Fruit fly (Drosophila melanogaster) whole organism, embryonic: ENCODE data around the gene Rtnl1.

Source experiments
- BEAF-32 ChIP-seq: fragments of 200-800 bp; sonication (Bioruptor generic); optimal IDR thresholded peaks from 3 replicates; lab custom pipeline; 2017; ENCODE audit warnings: missing biosample characterization, missing genetic modification characterization, mild to moderate bottlenecking, moderate library complexity, missing genetic modification reagents
- CG10147 ChIP-seq: fragments of 200-800 bp; sonication (Bioruptor generic); optimal IDR thresholded peaks from 2 replicates; lab custom pipeline; 2019; ENCODE audit warnings: missing biosample characterization, mild to moderate bottlenecking, missing genetic modification characterization, moderate library complexity
- CG10267 ChIP-seq: fragments of 200-800 bp; sonication (Bioruptor generic); optimal IDR thresholded peaks from 2 replicates; lab custom pipeline; 2018; ENCODE audit warnings: missing biosample characterization, mild to moderate bottlenecking, missing genetic modification characterization, moderate library complexity
- CG10274 ChIP-seq: fragments of 200-800 bp; sonication (Bioruptor generic); optimal IDR thresholded peaks from 3 replicates; lab custom pipeline; 2017; ENCODE audit warnings: missing biosample characterization, mild to moderate bottlenecking, missing genetic modification characterization
- CG11093 ChIP-seq: fragments of 200-800 bp; sonication (Bioruptor generic); IDR thresholded peaks from 3 replicates; pipeline ENCODE4 v1.3.6; 2022; ENCODE audit warnings: missing biosample characterization, missing genetic modification characterization
- CG13424 ChIP-seq: fragments of 200-800 bp; sonication (Bioruptor generic); optimal IDR thresholded peaks from 2 replicates; lab custom pipeline; 2019; ENCODE audit warnings: missing biosample characterization, mild to moderate bottlenecking, missing genetic modification characterization, moderate library complexity
- CG14965 ChIP-seq: fragments of 200-800 bp; sonication (Bioruptor generic); optimal IDR thresholded peaks from 2 replicates; lab custom pipeline; 2016; ENCODE audit warnings: missing biosample characterization, missing genetic modification characterization, borderline replicate concordance
- CG15514 ChIP-seq: fragments of 200-800 bp; sonication (Bioruptor generic); optimal IDR thresholded peaks from 3 replicates; lab custom pipeline; 2017; ENCODE audit warnings: missing biosample characterization, missing genetic modification characterization, mild to moderate bottlenecking, moderate library complexity, missing genetic modification reagents
- CG2889 ChIP-seq: fragments of 200-800 bp; sonication (Bioruptor generic); IDR thresholded peaks from 3 replicates; pipeline ENCODE4 v1.3.6; 2022; ENCODE audit warnings: missing biosample characterization, missing genetic modification characterization
- CG30020 ChIP-seq: fragments of 200-800 bp; optimal IDR thresholded peaks from 2 replicates; lab custom pipeline; 2019; ENCODE audit warnings: missing biosample characterization, mild to moderate bottlenecking, missing genetic modification characterization, moderate library complexity
- CG34376 ChIP-seq: fragments of 200-800 bp; sonication (Bioruptor generic); optimal IDR thresholded peaks from 2 replicates; lab custom pipeline; 2018; ENCODE audit warnings: missing biosample characterization, mild to moderate bottlenecking, missing genetic modification characterization
- CG34422 ChIP-seq: fragments of 200-800 bp; sonication (Bioruptor generic); IDR thresholded peaks from 3 replicates; pipeline ENCODE4 v1.3.6; 2022; ENCODE audit warnings: missing biosample characterization, missing genetic modification characterization
- CG3726 ChIP-seq: fragments of 200-800 bp; sonication (Bioruptor generic); IDR thresholded peaks from 3 replicates; pipeline ENCODE4, ENCODE4 v1.3.6; 2022; ENCODE audit warnings: missing biosample characterization, missing genetic modification characterization
- CG4730 ChIP-seq: fragments of 200-800 bp; sonication (Bioruptor generic); IDR thresholded peaks from 2 replicates; pipeline ENCODE4 v1.3.6; 2022; ENCODE audit warnings: missing biosample characterization, missing genetic modification characterization
- CG8388 ChIP-seq: fragments of 200-800 bp; sonication (Bioruptor generic); optimal IDR thresholded peaks from 2 replicates; lab custom pipeline; 2019; ENCODE audit warnings: missing biosample characterization, mild to moderate bottlenecking, missing genetic modification characterization, moderate library complexity
- Deaf1 ChIP-seq: fragments of 200-800 bp; optimal IDR thresholded peaks from 3 replicates; lab custom pipeline; 2019; ENCODE audit warnings: missing biosample characterization, mild to moderate bottlenecking, missing genetic modification characterization, moderate library complexity
- H15 ChIP-seq: fragments of 200-800 bp; sonication (Bioruptor generic); IDR thresholded peaks from 3 replicates; pipeline ENCODE4 v1.3.6; 2022; ENCODE audit warnings: missing biosample characterization, missing genetic modification characterization
- Hr3 ChIP-seq: fragments of 200-800 bp; sonication (Bioruptor generic); optimal IDR thresholded peaks from 3 replicates; lab custom pipeline; 2016; ENCODE audit warnings: missing biosample characterization, missing genetic modification characterization
- Mes4 ChIP-seq: fragments of 200-800 bp; sonication (Bioruptor generic); optimal IDR thresholded peaks from 2 replicates; lab custom pipeline; 2016; ENCODE audit warnings: missing biosample characterization, missing genetic modification characterization
- Mrtf ChIP-seq: fragments of 200-800 bp; sonication (Bioruptor generic); IDR thresholded peaks from 3 replicates; pipeline ENCODE4 v1.3.6; 2022; ENCODE audit warnings: missing biosample characterization, missing genetic modification characterization
- Myb ChIP-seq: fragments of 200-800 bp; sonication (Bioruptor generic); optimal IDR thresholded peaks from 2 replicates; lab custom pipeline; 2016; ENCODE audit warnings: missing biosample characterization, missing genetic modification characterization
- NC2α ChIP-seq: fragments of 200-800 bp; sonication (Bioruptor generic); optimal IDR thresholded peaks from 2 replicates; lab custom pipeline; 2016; ENCODE audit warnings: missing biosample characterization, missing genetic modification characterization
- NC2β ChIP-seq: fragments of 200-800 bp; sonication (Bioruptor generic); optimal IDR thresholded peaks from 2 replicates; lab custom pipeline; 2016; ENCODE audit warnings: missing biosample characterization, missing genetic modification characterization
- Nf-YC ChIP-seq: fragments of 200-800 bp; optimal IDR thresholded peaks from 3 replicates; lab custom pipeline; 2019; ENCODE audit warnings: missing biosample characterization, mild to moderate bottlenecking, missing genetic modification characterization, moderate library complexity
- Oaz ChIP-seq: fragments of 200-800 bp; sonication (Bioruptor generic); IDR thresholded peaks from 2 replicates; pipeline ENCODE4 v1.3.6; 2022; ENCODE audit warnings: missing biosample characterization, missing genetic modification characterization
- Rfx ChIP-seq: fragments of 200-800 bp; sonication (Bioruptor generic); IDR thresholded peaks from 2 replicates; pipeline ENCODE4 v1.3.6; 2022; ENCODE audit warnings: missing biosample characterization, missing genetic modification characterization
- Xrp1 ChIP-seq: fragments of 200-800 bp; sonication (Bioruptor generic); IDR thresholded peaks from 2 replicates; pipeline ENCODE4 v1.3.6; 2022; ENCODE audit warnings: missing biosample characterization, missing genetic modification characterization
- ase ChIP-seq: fragments of 200-800 bp; sonication (Bioruptor generic); IDR thresholded peaks from 3 replicates; pipeline ENCODE4 v1.3.6; 2022; ENCODE audit warnings: missing biosample characterization, missing genetic modification characterization
- bsh ChIP-seq, 2 experiments: fragments of 200-800 bp; sonication (Bioruptor generic); optimal IDR thresholded peaks; 2 replicates each; lab custom pipeline; 2017 to 2018; ENCODE audit warnings: mild to moderate bottlenecking in 2 of 2, missing biosample characterization in 2 of 2, missing genetic modification characterization in 2 of 2, moderate library complexity in 1 of 2
- corto ChIP-seq: fragments of 200-800 bp; sonication (Bioruptor generic); optimal IDR thresholded peaks from 2 replicates; lab custom pipeline; 2016; ENCODE audit warnings: missing biosample characterization, mild to moderate bottlenecking, missing genetic modification characterization, moderate library complexity
- croc ChIP-seq: fragments of 200-800 bp; sonication (Bioruptor generic); conservative IDR thresholded peaks from 3 replicates; pipeline ENCODE4 v1.3.6; 2022; ENCODE audit warnings: missing biosample characterization, missing genetic modification characterization
- ftz-f1 ChIP-seq: fragments of 200-800 bp; sonication (Bioruptor generic); optimal IDR thresholded peaks from 2 replicates; lab custom pipeline; 2016; ENCODE audit warnings: missing biosample characterization, missing genetic modification characterization
- gcm2 ChIP-seq: fragments of 200-800 bp; sonication (Bioruptor generic); optimal IDR thresholded peaks from 2 replicates; lab custom pipeline; 2016; ENCODE audit warnings: missing biosample characterization, missing genetic modification characterization
- gro ChIP-seq: fragments of 200-800 bp; sonication (Bioruptor generic); optimal IDR thresholded peaks from 2 replicates; lab custom pipeline; 2016; ENCODE audit warnings: missing biosample characterization, missing genetic modification characterization
- hth ChIP-seq: fragments of >200 bp; optimal IDR thresholded peaks from 2 replicates; lab custom pipeline; 2017; ENCODE audit warnings: inconsistent platforms
- kay ChIP-seq: fragments of 200-800 bp; sonication (Bioruptor generic); optimal IDR thresholded peaks from 2 replicates; lab custom pipeline; 2016; ENCODE audit warnings: missing biosample characterization, missing genetic modification characterization
- klu ChIP-seq: fragments of 200-800 bp; sonication (Bioruptor generic); IDR thresholded peaks from 2 replicates; pipeline ENCODE4 v1.3.6; 2022; ENCODE audit warnings: missing biosample characterization, missing genetic modification characterization
- luna ChIP-seq: fragments of 200-800 bp; sonication (Bioruptor generic); optimal IDR thresholded peaks from 2 replicates; lab custom pipeline; 2016; ENCODE audit warnings: missing biosample characterization, missing genetic modification characterization
- maf-S ChIP-seq: fragments of 200-800 bp; sonication (Bioruptor generic); optimal IDR thresholded peaks from 2 replicates; lab custom pipeline; 2016; ENCODE audit warnings: missing biosample characterization, missing genetic modification characterization
- mirr ChIP-seq: fragments of 200-800 bp; sonication (Bioruptor generic); optimal IDR thresholded peaks from 3 replicates; lab custom pipeline; 2018; ENCODE audit warnings: missing biosample characterization, mild to moderate bottlenecking, missing genetic modification characterization
- otp ChIP-seq: fragments of 200-800 bp; sonication (Bioruptor generic); IDR thresholded peaks from 3 replicates; pipeline ENCODE4, ENCODE4 v1.3.6; 2022; ENCODE audit warnings: missing biosample characterization, missing genetic modification characterization
- pan ChIP-seq, 4 experiments: fragments of >200 bp in 3 of 4; fragments of 200-800 bp in 1 of 4; sonication (Bioruptor generic) in 1 of 4; optimal IDR thresholded peaks in 3 of 4; IDR thresholded peaks in 1 of 4; 2 replicates each; pipeline versions ENCODE4 v1.3.6 to Lab custom; 2017 to 2022; ENCODE audit warnings: missing biosample characterization in 2 of 4, missing genetic modification characterization in 2 of 4, mixed read lengths in 1 of 4
- pfk ChIP-seq: fragments of 200-800 bp; sonication (Bioruptor generic); optimal IDR thresholded peaks from 2 replicates; lab custom pipeline; 2018; ENCODE audit warnings: missing biosample characterization, mild to moderate bottlenecking, missing genetic modification characterization, moderate library complexity
- pros ChIP-seq: fragments of 200-800 bp; sonication (Bioruptor generic); optimal IDR thresholded peaks from 3 replicates; lab custom pipeline; 2019; ENCODE audit warnings: missing biosample characterization, mild to moderate bottlenecking, missing genetic modification characterization, moderate library complexity
- salm ChIP-seq: fragments of 200-800 bp; sonication (Bioruptor generic); optimal IDR thresholded peaks from 2 replicates; lab custom pipeline; 2018; ENCODE audit warnings: missing biosample characterization, mild to moderate bottlenecking, missing genetic modification characterization
- sd ChIP-seq: fragments of 200-800 bp; sonication (Bioruptor generic); optimal IDR thresholded peaks from 3 replicates; lab custom pipeline; 2018; ENCODE audit warnings: missing biosample characterization, mild to moderate bottlenecking, missing genetic modification characterization, moderate library complexity
- sna ChIP-seq: fragments of 200-800 bp; sonication (Bioruptor generic); IDR thresholded peaks from 2 replicates; pipeline ENCODE4 v1.3.6; 2022; ENCODE audit warnings: missing biosample characterization, missing genetic modification characterization; ENCODE audit not compliant: partially characterized antibody
- tgo ChIP-seq: fragments of 200-800 bp; sonication (Bioruptor generic); IDR thresholded peaks from 3 replicates; pipeline ENCODE4 v1.3.6; 2022; ENCODE audit warnings: missing biosample characterization, missing genetic modification characterization
- z ChIP-seq: fragments of 200-800 bp; sonication (Bioruptor generic); IDR thresholded peaks from 3 replicates; pipeline ENCODE4 v1.3.6; 2022; ENCODE audit warnings: missing biosample characterization, missing genetic modification characterization

Gene Rtnl1

DNA sequence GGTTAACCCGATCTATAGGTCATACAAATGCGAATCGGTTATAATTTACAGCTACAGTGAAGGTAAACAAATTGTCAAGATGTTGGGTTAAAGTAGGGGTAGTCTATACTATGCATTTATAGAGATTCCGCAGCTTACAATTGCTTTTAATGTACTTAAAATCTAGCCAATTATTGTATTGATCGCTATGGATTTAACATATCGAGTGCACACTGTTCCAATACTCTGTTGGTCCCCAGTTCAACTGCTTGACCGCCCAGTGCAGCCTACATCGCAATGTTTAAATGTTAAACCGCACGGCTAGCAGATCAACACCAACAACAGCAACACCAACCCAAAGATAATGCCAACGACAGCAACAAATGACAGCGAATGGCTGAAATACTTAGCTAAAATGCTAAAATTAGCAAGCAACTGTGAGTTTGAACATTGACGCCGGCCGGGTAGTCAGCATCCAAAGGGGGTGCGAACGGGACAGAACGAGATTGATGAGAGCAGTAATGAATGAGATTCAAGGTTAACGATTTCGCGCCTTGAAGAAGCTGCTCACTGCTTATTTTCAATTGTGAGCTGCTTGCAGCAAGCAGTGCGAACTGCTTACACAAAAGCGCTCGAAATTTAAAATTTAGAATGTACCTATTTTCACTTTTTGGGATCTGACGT lies 8.5 kb downstream of the Rtnl1 start (continued):
- TF ChIP-seq CG14965 (GFP tag; lab: Kevin White, UChicago) (no peak), CG10147 (no peak), tgo (no peak; the same call in 2 of the 3 replicates), Oaz (GFP tag; lab: Robert Waterston, UW) (0 out of 2 replicates have a peak, but pooled peaks have one; percentile 6), NC2β (GFP tag; lab: Kevin White, UChicago) (no peak), pros (GFP tag; lab: Kevin White, UChicago) (peak; percentile 65), CG13424 (tag; lab: Kevin White, UChicago) (no peak), Mrtf (GFP tag; lab: Robert Waterston, UW) (peak; percentile 26; the same call in 2 of the 3 replicates), CG3726 (GFP tag; lab: Robert Waterston, UW) (no peak; the same call in 2 of the 3 replicates), Hr3 (GFP tag; lab: Kevin White, UChicago) (no peak), z (GFP tag; lab: Robert Waterston, UW) (no peak), CG34376 (no peak), klu (GFP tag; lab: Robert Waterston, UW) (0 out of 2 replicates have a peak, but pooled peaks have one; percentile 5), croc (GFP tag; lab: Robert Waterston, UW) (peak; percentile 12; the same call in 2 of the 3 replicates), CG30020 (tag; lab: Kevin White, UChicago) (no peak), CG34422 (GFP tag; lab: Robert Waterston, UW) (peak; percentile 59; the same call in 1 of the 3 replicates), sd (tag; lab: Kevin White, UChicago) (peak; percentile 75), ftz-f1 (peak; percentile 100), Myb (peak; percentile 77), bsh (GFP tag; optimal IDR thresholded peaks at IDR 0.05; lab: Kevin White, UChicago) (no peak), luna (no peak), Deaf1 (tag; lab: Kevin White, UChicago) (no peak), kay (GFP tag; lab: Kevin White, UChicago) (no peak), pan (optimal IDR thresholded peaks at IDR 0.05; lab: Kevin White, UChicago) (no peak), pan (GFP tag; optimal IDR thresholded peaks at IDR 0.05 in 1 of 2, IDR thresholded peaks at IDR 0.05 in 1 of 2) (peak in 1 of 2 experiments; percentile 65), corto (GFP tag; lab: Kevin White, UChicago) (no peak), CG2889 (GFP tag; lab: Robert Waterston, UW) (0 out of 3 replicates have a peak, but pooled peaks have one; percentile 40), otp (GFP tag; lab: Robert Waterston, UW) (peak; percentile 65; the same call in 2 of the 3 replicates), Nf-YC (peak; percentile 20), CG15514 (no peak), CG10267 (no peak), CG10274 (GFP tag; lab: Kevin White, UChicago) (no peak), CG8388 (GFP tag; lab: Kevin White, UChicago) (no peak), hth (lab: Kevin White, UChicago) (no peak), maf-S (GFP tag; lab: Kevin White, UChicago) (no peak), Rfx (GFP tag; lab: Robert Waterston, UW) (peak; percentile 54), Xrp1 (peak; percentile 55), ase (GFP tag; lab: Robert Waterston, UW) (peak; percentile 44; the same call in 2 of the 3 replicates), Mes4 (GFP tag; lab: Kevin White, UChicago) (no peak), NC2α (GFP tag; lab: Kevin White, UChicago) (no peak), salm (tag; lab: Kevin White, UChicago) (no peak), pfk (no peak), sna (GFP tag; lab: Robert Waterston, UW) (no peak), gro (GFP tag; lab: Kevin White, UChicago) (no peak), mirr (GFP tag; lab: Kevin White, UChicago) (no peak), CG11093 (GFP tag; lab: Robert Waterston, UW) (no peak), CG4730 (GFP tag; lab: Robert Waterston, UW) (peak; percentile 24), BEAF-32 (GFP tag; lab: Kevin White, UChicago) (no peak), H15 (GFP tag; lab: Robert Waterston, UW) (peak; percentile 48; the same call in 2 of the 3 replicates), gcm2 (GFP tag; lab: Kevin White, UChicago) (no peak)
